Worm (Caenorhabditis elegans) whole organism, midembryonic: ENCODE measurements around the gene dnj-9.

Experiments used
- T22C8.4 ChIP-seq: fragments of 200-800 bp; sonication (Bioruptor generic); IDR thresholded peaks from 2 replicates; pipeline ENCODE4 v1.3.6; 2022; ENCODE audit warnings: missing genetic modification characterization, missing compliant biosample characterization
- cog-1 ChIP-seq: sonication (generic microtip); optimal IDR thresholded peaks from 2 replicates; lab custom pipeline; 2016; ENCODE audit warnings: missing genetic modification characterization, missing compliant biosample characterization

ce11 chrII:4856113-4856512, 4.3 kb downstream of the dnj-9 start:
- TF ChIP-seq cog-1 (tag; lab: Kevin White, UChicago): no peak
- TF ChIP-seq T22C8.4 (GFP tag; lab: Robert Waterston, UW): no peak
